Fruit fly (Drosophila melanogaster) whole organism, embryonic: ENCODE results near the gene CG10674.

Experiments used
- B-H1 ChIP-seq: fragments of 200-800 bp; sonication (Bioruptor generic); IDR thresholded peaks from 3 replicates; pipeline ENCODE4 v1.3.6; 2022; ENCODE audit warnings: missing biosample characterization, missing genetic modification characterization
- CG10209 ChIP-seq: fragments of 200-800 bp; sonication (Bioruptor generic); optimal IDR thresholded peaks from 3 replicates; lab custom pipeline; 2017; ENCODE audit warnings: missing biosample characterization, mild to moderate bottlenecking, missing genetic modification characterization, missing genetic modification reagents
- CG10565 ChIP-seq: fragments of 200-800 bp; sonication (Bioruptor generic); optimal IDR thresholded peaks from 3 replicates; lab custom pipeline; 2016; ENCODE audit warnings: missing biosample characterization, mild to moderate bottlenecking, missing genetic modification characterization
- CG10979 ChIP-seq: fragments of 200-800 bp; sonication (Bioruptor generic); optimal IDR thresholded peaks from 2 replicates; lab custom pipeline; 2018; ENCODE audit warnings: missing biosample characterization, mild to moderate bottlenecking, missing genetic modification characterization, moderate library complexity
- CG11723 ChIP-seq: fragments of 200-800 bp; sonication (Bioruptor generic); optimal IDR thresholded peaks from 2 replicates; lab custom pipeline; 2017; ENCODE audit warnings: missing biosample characterization, mild to moderate bottlenecking, missing genetic modification characterization
- CG12659 ChIP-seq: fragments of 200-800 bp; sonication (Bioruptor generic); optimal IDR thresholded peaks from 3 replicates; lab custom pipeline; 2017; ENCODE audit warnings: mild to moderate bottlenecking, missing biosample characterization, missing genetic modification reagents, missing genetic modification characterization
- CG14965 ChIP-seq: fragments of 200-800 bp; sonication (Bioruptor generic); optimal IDR thresholded peaks from 2 replicates; lab custom pipeline; 2016; ENCODE audit warnings: missing biosample characterization, missing genetic modification characterization, borderline replicate concordance
- CG15011 ChIP-seq: fragments of 200-800 bp; sonication (Bioruptor generic); optimal IDR thresholded peaks from 3 replicates; lab custom pipeline; 2018; ENCODE audit warnings: missing biosample characterization, mild to moderate bottlenecking, missing genetic modification characterization
- CG15073 ChIP-seq: fragments of 200-800 bp; sonication (Bioruptor generic); optimal IDR thresholded peaks from 2 replicates; lab custom pipeline; 2016; ENCODE audit warnings: missing biosample characterization, missing genetic modification characterization
- CG15601 ChIP-seq: fragments of 200-800 bp; sonication (Bioruptor generic); optimal IDR thresholded peaks from 3 replicates; lab custom pipeline; 2019; ENCODE audit warnings: missing biosample characterization, mild to moderate bottlenecking, missing genetic modification characterization, moderate library complexity
- CG16815 ChIP-seq: fragments of 200-800 bp; sonication (Bioruptor generic); optimal IDR thresholded peaks from 3 replicates; lab custom pipeline; 2017; ENCODE audit warnings: missing biosample characterization, mild to moderate bottlenecking, missing genetic modification characterization
- CG1832 ChIP-seq: fragments of 200-800 bp; sonication (Bioruptor generic); optimal IDR thresholded peaks from 2 replicates; lab custom pipeline; 2017; ENCODE audit warnings: missing biosample characterization, mild to moderate bottlenecking, missing genetic modification characterization, inconsistent platforms
- CG2875 ChIP-seq: fragments of 200-800 bp; sonication (Bioruptor generic); optimal IDR thresholded peaks from 2 replicates; lab custom pipeline; 2017; ENCODE audit warnings: missing biosample characterization, mild to moderate bottlenecking, missing genetic modification characterization, missing genetic modification reagents
- CG3163 ChIP-seq: fragments of 200-800 bp; sonication (Bioruptor generic); optimal IDR thresholded peaks from 3 replicates; lab custom pipeline; 2016; ENCODE audit warnings: missing biosample characterization, missing genetic modification characterization
- CG4617 ChIP-seq: fragments of 200-800 bp; sonication (Bioruptor generic); optimal IDR thresholded peaks from 3 replicates; lab custom pipeline; 2016; ENCODE audit warnings: missing biosample characterization, missing genetic modification characterization, borderline replicate concordance
- CG5180 ChIP-seq: fragments of 200-800 bp; sonication (Bioruptor generic); optimal IDR thresholded peaks from 3 replicates; lab custom pipeline; 2017; ENCODE audit warnings: missing biosample characterization, missing genetic modification characterization, mild to moderate bottlenecking, moderate library complexity, missing genetic modification reagents
- CG7357 ChIP-seq: fragments of 200-800 bp; sonication (Bioruptor generic); IDR thresholded peaks from 3 replicates; pipeline ENCODE4 v1.3.6; 2022; ENCODE audit warnings: missing biosample characterization, missing genetic modification characterization
- CG7372 ChIP-seq: fragments of 200-800 bp; sonication (Bioruptor generic); IDR thresholded peaks from 2 replicates; pipeline ENCODE4 v1.3.6; 2022; ENCODE audit warnings: missing biosample characterization, missing genetic modification characterization
- Drgx ChIP-seq: fragments of 200-800 bp; sonication (Bioruptor generic); IDR thresholded peaks from 2 replicates; pipeline ENCODE4 v1.3.6; 2022; ENCODE audit warnings: missing biosample characterization, missing genetic modification characterization
- Eip74EF ChIP-seq, 2 experiments: fragments of 200-800 bp in 1 of 2; fragments of >200 bp in 1 of 2; sonication (Bioruptor generic) in 1 of 2; optimal IDR thresholded peaks; 2 replicates each; lab custom pipeline; 2017 to 2019; ENCODE audit warnings: missing biosample characterization in 2 of 2, missing genetic modification characterization in 2 of 2, mild to moderate bottlenecking in 1 of 2, moderate library complexity in 1 of 2
- Gug ChIP-seq: fragments of 200-800 bp; sonication (Bioruptor generic); IDR thresholded peaks from 4 replicates; pipeline ENCODE4 v1.3.6; 2022; ENCODE audit warnings: missing biosample characterization, missing genetic modification characterization
- Hsf ChIP-seq: fragments of 200-800 bp; sonication (Bioruptor generic); optimal IDR thresholded peaks from 3 replicates; lab custom pipeline; 2016; ENCODE audit warnings: missing biosample characterization, missing genetic modification characterization
- MBD-R2 ChIP-seq: fragments of 200-800 bp; sonication (Bioruptor generic); IDR thresholded peaks from 2 replicates; pipeline ENCODE4 v1.3.6; 2022; ENCODE audit warnings: missing biosample characterization, missing genetic modification characterization
- Meics ChIP-seq: fragments of 200-800 bp; sonication (Bioruptor generic); optimal IDR thresholded peaks from 2 replicates; lab custom pipeline; 2017; ENCODE audit warnings: missing biosample characterization, mild to moderate bottlenecking, missing genetic modification characterization
- Mrtf ChIP-seq: fragments of 200-800 bp; sonication (Bioruptor generic); IDR thresholded peaks from 3 replicates; pipeline ENCODE4 v1.3.6; 2022; ENCODE audit warnings: missing biosample characterization, missing genetic modification characterization
- NC2α ChIP-seq: fragments of 200-800 bp; sonication (Bioruptor generic); optimal IDR thresholded peaks from 2 replicates; lab custom pipeline; 2016; ENCODE audit warnings: missing biosample characterization, missing genetic modification characterization
- Oaz ChIP-seq: fragments of 200-800 bp; sonication (Bioruptor generic); IDR thresholded peaks from 2 replicates; pipeline ENCODE4 v1.3.6; 2022; ENCODE audit warnings: missing biosample characterization, missing genetic modification characterization
- Pdp1 ChIP-seq, 2 experiments: fragments of 200-800 bp; sonication (Bioruptor generic); optimal IDR thresholded peaks; 3 replicates each; lab custom pipeline; 2016; ENCODE audit warnings: missing biosample characterization in 2 of 2, missing genetic modification characterization in 2 of 2, mild to moderate bottlenecking in 1 of 2, moderate library complexity in 1 of 2
- Spps ChIP-seq: fragments of 200-800 bp; sonication (Bioruptor generic); optimal IDR thresholded peaks from 2 replicates; lab custom pipeline; 2018; ENCODE audit warnings: missing biosample characterization, mild to moderate bottlenecking, missing genetic modification characterization
- TFAM ChIP-seq: fragments of 200-800 bp; sonication (Bioruptor generic); optimal IDR thresholded peaks from 2 replicates; lab custom pipeline; 2017; ENCODE audit warnings: missing biosample characterization, missing genetic modification characterization, inconsistent platforms
- al ChIP-seq: fragments of 200-800 bp; sonication (Bioruptor generic); IDR thresholded peaks from 2 replicates; pipeline ENCODE4 v1.3.6; 2022; ENCODE audit warnings: missing biosample characterization, missing genetic modification characterization
- br ChIP-seq: fragments of >200 bp; optimal IDR thresholded peaks from 2 replicates; lab custom pipeline; 2017
- caup ChIP-seq: fragments of 200-800 bp; sonication (Bioruptor generic); optimal IDR thresholded peaks from 3 replicates; lab custom pipeline; 2017; ENCODE audit warnings: missing biosample characterization, mild to moderate bottlenecking, missing genetic modification characterization, moderate library complexity; ENCODE audit not compliant: severe bottlenecking
- crol ChIP-seq: fragments of 200-800 bp; sonication (Bioruptor generic); IDR thresholded peaks from 2 replicates; pipeline ENCODE4 v1.3.6; 2022; ENCODE audit warnings: missing biosample characterization, missing genetic modification characterization
- dati ChIP-seq: fragments of 200-800 bp; sonication (Bioruptor generic); IDR thresholded peaks from 2 replicates; pipeline ENCODE4 v1.3.6; 2022; ENCODE audit warnings: missing biosample characterization, missing genetic modification characterization
- dmrt11E ChIP-seq: fragments of 200-800 bp; sonication (Bioruptor generic); optimal IDR thresholded peaks from 3 replicates; lab custom pipeline; 2018; ENCODE audit warnings: missing biosample characterization, mild to moderate bottlenecking, missing genetic modification characterization, moderate library complexity
- fd64A ChIP-seq: fragments of 200-800 bp; sonication (Bioruptor generic); optimal IDR thresholded peaks from 3 replicates; lab custom pipeline; 2018; ENCODE audit warnings: missing biosample characterization, mild to moderate bottlenecking, missing genetic modification characterization
- jing ChIP-seq: fragments of 200-800 bp; sonication (Bioruptor generic); optimal IDR thresholded peaks from 2 replicates; lab custom pipeline; 2018; ENCODE audit warnings: missing biosample characterization, mild to moderate bottlenecking, missing genetic modification characterization
- klu ChIP-seq: fragments of 200-800 bp; sonication (Bioruptor generic); IDR thresholded peaks from 2 replicates; pipeline ENCODE4 v1.3.6; 2022; ENCODE audit warnings: missing biosample characterization, missing genetic modification characterization
- kni ChIP-seq: fragments of 200-800 bp; sonication (Bioruptor generic); optimal IDR thresholded peaks from 3 replicates; lab custom pipeline; 2017; ENCODE audit warnings: mild to moderate bottlenecking, missing biosample characterization, missing genetic modification reagents, missing genetic modification characterization
- luna ChIP-seq: fragments of 200-800 bp; sonication (Bioruptor generic); optimal IDR thresholded peaks from 2 replicates; lab custom pipeline; 2016; ENCODE audit warnings: missing biosample characterization, missing genetic modification characterization
- maf-S ChIP-seq: fragments of 200-800 bp; sonication (Bioruptor generic); optimal IDR thresholded peaks from 2 replicates; lab custom pipeline; 2016; ENCODE audit warnings: missing biosample characterization, missing genetic modification characterization
- mam ChIP-seq: fragments of 200-800 bp; sonication (Bioruptor generic); optimal IDR thresholded peaks from 3 replicates; lab custom pipeline; 2016; ENCODE audit warnings: missing biosample characterization, missing genetic modification characterization
- nau ChIP-seq: fragments of 200-800 bp; sonication (Bioruptor generic); optimal IDR thresholded peaks from 3 replicates; lab custom pipeline; 2017; ENCODE audit warnings: missing biosample characterization, mild to moderate bottlenecking, missing genetic modification characterization, missing genetic modification reagents
- prd ChIP-seq, 3 experiments: fragments of >200 bp in 2 of 3; fragments of 200-800 bp in 1 of 3; sonication (Bioruptor generic) in 1 of 3; optimal IDR thresholded peaks in 2 of 3; IDR thresholded peaks in 1 of 3; 2 replicates in 2 of 3; 3 replicates in 1 of 3; pipeline versions ENCODE4 v1.3.6 to Lab custom; 2017 to 2022; ENCODE audit warnings: missing biosample characterization in 1 of 3, missing genetic modification characterization in 1 of 3
- ssp ChIP-seq: fragments of 200-800 bp; sonication (Bioruptor generic); IDR thresholded peaks from 2 replicates; pipeline ENCODE4 v1.3.6; 2022; ENCODE audit warnings: missing biosample characterization, missing genetic modification characterization
- toy ChIP-seq: fragments of 200-800 bp; sonication (Bioruptor generic); IDR thresholded peaks from 2 replicates; pipeline ENCODE4 v1.3.6; 2022; ENCODE audit warnings: missing biosample characterization, missing genetic modification characterization
- unpg ChIP-seq: fragments of 200-800 bp; sonication (Bioruptor generic); optimal IDR thresholded peaks from 3 replicates; lab custom pipeline; 2018; ENCODE audit warnings: missing biosample characterization, mild to moderate bottlenecking, missing genetic modification characterization, moderate library complexity
- wor ChIP-seq: fragments of 200-800 bp; sonication (Bioruptor generic); IDR thresholded peaks from 2 replicates; pipeline ENCODE4 v1.3.6; 2022; ENCODE audit warnings: missing biosample characterization, missing genetic modification characterization
- zfh1 ChIP-seq: fragments of 200-800 bp; sonication (Bioruptor generic); IDR thresholded peaks from 3 replicates; pipeline ENCODE4 v1.3.6; 2022; ENCODE audit warnings: missing biosample characterization, missing genetic modification characterization

CG10674 gene

dm6 chr3L:5152354-5152806, 16.3 kb upstream of the CG10674 start, which contains the start of the genes Gen and Srp54k (continued):
- TF ChIP-seq Meics (GFP tag; lab: Kevin White, UChicago) (peak; percentile 29), Pdp1 (GFP tag; optimal IDR thresholded peaks at IDR 0.05; lab: Kevin White, UChicago) (no peak), fd64A (no peak), br (no peak), caup (GFP tag; lab: Kevin White, UChicago) (peak; percentile 13), klu (peak; percentile 22; the same call in 1 of the 2 replicates), toy (no peak), Oaz (GFP tag; lab: Robert Waterston, UW) (no peak), Mrtf (GFP tag; lab: Robert Waterston, UW) (no peak), Hsf (GFP tag; lab: Kevin White, UChicago) (peak; percentile 55), dmrt11E (peak; percentile 36), CG10979 (tag; lab: Kevin White, UChicago) (no peak), CG7372 (no peak), zfh1 (GFP tag; lab: Robert Waterston, UW) (no peak), jing (GFP tag; lab: Kevin White, UChicago) (no peak), maf-S (GFP tag; lab: Kevin White, UChicago) (peak; percentile 16), B-H1 (no peak), MBD-R2 (peak; percentile 94), CG16815 (GFP tag; lab: Kevin White, UChicago) (no peak), NC2α (GFP tag; lab: Kevin White, UChicago) (no peak), ssp (GFP tag; lab: Robert Waterston, UW) (peak; percentile 79), CG5180 (no peak), prd (optimal IDR thresholded peaks at IDR 0.05; lab: Kevin White, UChicago) (peak in 1 of 2 experiments; percentile 19), prd (GFP tag; IDR thresholded peaks at IDR 0.05; lab: Robert Waterston, UW) (peak; percentile 75), Drgx (GFP tag; lab: Robert Waterston, UW) (no peak), al (GFP tag; lab: Robert Waterston, UW) (no peak; the same call in 1 of the 2 replicates), TFAM (GFP tag; lab: Kevin White, UChicago) (no peak), CG15073 (GFP tag; lab: Kevin White, UChicago) (no peak), kni (GFP tag; lab: Kevin White, UChicago) (no peak), CG4617 (GFP tag; lab: Kevin White, UChicago) (peak; percentile 42), unpg (GFP tag; lab: Kevin White, UChicago) (no peak), Eip74EF (GFP tag; optimal IDR thresholded peaks at IDR 0.05; lab: Kevin White, UChicago) (no peak), CG2875 (no peak), mam (GFP tag; lab: Kevin White, UChicago) (peak; percentile 12), CG10209 (GFP tag; lab: Kevin White, UChicago) (no peak), wor (GFP tag; lab: Robert Waterston, UW) (no peak), luna (GFP tag; lab: Kevin White, UChicago) (no peak), CG10565 (GFP tag; lab: Kevin White, UChicago) (no peak), CG3163 (GFP tag; lab: Kevin White, UChicago) (no peak), CG14965 (GFP tag; lab: Kevin White, UChicago) (no peak), nau (GFP tag; lab: Kevin White, UChicago) (no peak), CG7357 (no peak), CG15601 (peak; percentile 46), CG11723 (GFP tag; lab: Kevin White, UChicago) (no peak), Gug (GFP tag; lab: Robert Waterston, UW) (no peak), CG15011 (GFP tag; lab: Kevin White, UChicago) (no peak), crol (GFP tag; lab: Robert Waterston, UW) (no peak), dati (GFP tag; lab: Robert Waterston, UW) (no peak), Spps (no peak), CG1832 (no peak), CG12659 (GFP tag; lab: Kevin White, UChicago) (peak; percentile 83)
